Worm (Caenorhabditis elegans) whole organism, L2 larva: Measurements from ENCODE around the gene srh-240.

Source experiments
- C34F6.9 ChIP-seq: fragments of 150-350 bp; optimal IDR thresholded peaks from 2 replicates; lab custom pipeline; 2014; ENCODE audit warnings: missing biosample characterization, missing genetic modification characterization
- F13H6.1 ChIP-seq: sonication (generic microtip); optimal IDR thresholded peaks from 2 replicates; lab custom pipeline; 2016; ENCODE audit warnings: missing genetic modification characterization, missing compliant biosample characterization
- R02D3.7 ChIP-seq: fragments of 150-350 bp; optimal IDR thresholded peaks from 2 replicates; lab custom pipeline; 2014; ENCODE audit warnings: missing biosample characterization, missing genetic modification characterization
- Y55F3AM.14 ChIP-seq: fragments of 200-800 bp; sonication (Bioruptor generic); optimal IDR thresholded peaks from 2 replicates; lab custom pipeline; 2018; ENCODE audit warnings: mild to moderate bottlenecking, missing genetic modification characterization, missing compliant biosample characterization
- ZK546.5 ChIP-seq: sonication (generic microtip); optimal IDR thresholded peaks from 2 replicates; lab custom pipeline; 2017; ENCODE audit warnings: missing biosample characterization, missing genetic modification characterization
- alr-1 ChIP-seq: fragments of 150-350 bp; optimal IDR thresholded peaks from 2 replicates; lab custom pipeline; 2014; ENCODE audit warnings: missing biosample characterization, missing genetic modification characterization
- aly-2 ChIP-seq: fragments of 150-350 bp; optimal IDR thresholded peaks from 2 replicates; lab custom pipeline; 2014; ENCODE audit warnings: missing biosample characterization, missing genetic modification characterization
- ama-1 ChIP-seq: fragments of 150-350 bp; optimal IDR thresholded peaks from 2 replicates; lab custom pipeline; 2018; ENCODE audit warnings: inconsistent platforms
- blmp-1 ChIP-seq: sonication (generic microtip); optimal IDR thresholded peaks from 2 replicates; lab custom pipeline; 2017; ENCODE audit warnings: missing genetic modification characterization, mild to moderate bottlenecking, missing compliant biosample characterization, antibody characterized with exemption, moderate library complexity; ENCODE audit not compliant: insufficient read depth
- ceh-16 ChIP-seq: fragments of 150-350 bp; optimal IDR thresholded peaks from 2 replicates; lab custom pipeline; 2014; ENCODE audit warnings: missing biosample characterization, missing genetic modification characterization
- ceh-82 ChIP-seq: fragments of 150-350 bp; optimal IDR thresholded peaks from 2 replicates; lab custom pipeline; 2014; ENCODE audit warnings: missing biosample characterization, missing genetic modification characterization
- crh-2 ChIP-seq: sonication (generic microtip); optimal IDR thresholded peaks from 2 replicates; lab custom pipeline; 2017; ENCODE audit warnings: missing biosample characterization, missing genetic modification characterization
- dmd-4 ChIP-seq: sonication (generic microtip); optimal IDR thresholded peaks from 2 replicates; lab custom pipeline; 2017; ENCODE audit warnings: missing biosample characterization, missing genetic modification characterization
- egl-27 ChIP-seq: sonication (generic microtip); optimal IDR thresholded peaks from 3 replicates; lab custom pipeline; 2017; ENCODE audit warnings: missing biosample characterization, missing genetic modification reagents, missing genetic modification characterization
- elt-1 ChIP-seq: fragments of 150-350 bp; optimal IDR thresholded peaks from 2 replicates; lab custom pipeline; 2014; ENCODE audit warnings: missing biosample characterization, missing genetic modification characterization
- elt-3 ChIP-seq: sonication (generic microtip); optimal IDR thresholded peaks from 2 replicates; lab custom pipeline; 2017; ENCODE audit warnings: missing biosample characterization, missing genetic modification characterization
- lin-11 ChIP-seq: fragments of 150-350 bp; sonication (generic microtip); optimal IDR thresholded peaks from 2 replicates; lab custom pipeline; 2014; ENCODE audit warnings: missing biosample characterization, missing genetic modification characterization, inconsistent platforms, mixed read lengths
- lin-13 ChIP-seq: fragments of 150-350 bp; optimal IDR thresholded peaks from 2 replicates; lab custom pipeline; 2014; ENCODE audit warnings: missing biosample characterization, missing genetic modification reagents, missing genetic modification characterization
- lin-39 ChIP-seq: fragments of 150-350 bp; optimal IDR thresholded peaks from 2 replicates; lab custom pipeline; 2014; ENCODE audit warnings: missing biosample characterization, missing genetic modification reagents, missing genetic modification characterization
- lsy-2 ChIP-seq, 2 experiments: fragments of 150-350 bp in 1 of 2; sonication (generic microtip) in 1 of 2; optimal IDR thresholded peaks; 2 replicates each; lab custom pipeline; 2014 to 2017; ENCODE audit warnings: missing biosample characterization in 2 of 2, missing genetic modification characterization in 2 of 2
- mab-5 ChIP-seq: fragments of 150-350 bp; optimal IDR thresholded peaks from 2 replicates; lab custom pipeline; 2014; ENCODE audit warnings: missing biosample characterization, missing genetic modification characterization
- nhr-10 ChIP-seq: sonication (generic microtip); optimal IDR thresholded peaks from 2 replicates; lab custom pipeline; 2017; ENCODE audit warnings: missing biosample characterization, missing genetic modification characterization
- nhr-11 ChIP-seq: fragments of 150-350 bp; optimal IDR thresholded peaks from 2 replicates; lab custom pipeline; 2014; ENCODE audit warnings: missing biosample characterization, missing genetic modification characterization
- nhr-237 ChIP-seq: fragments of 150-350 bp; optimal IDR thresholded peaks from 2 replicates; lab custom pipeline; 2014; ENCODE audit warnings: missing biosample characterization, missing genetic modification characterization
- nhr-25 ChIP-seq: fragments of 150-350 bp; sonication (generic microtip); optimal IDR thresholded peaks from 3 replicates; lab custom pipeline; 2014; ENCODE audit warnings: missing biosample characterization, missing genetic modification characterization
- nhr-6 ChIP-seq: fragments of 150-350 bp; optimal IDR thresholded peaks from 2 replicates; lab custom pipeline; 2014; ENCODE audit warnings: missing biosample characterization, missing genetic modification characterization
- nhr-77 ChIP-seq: fragments of 150-350 bp; optimal IDR thresholded peaks from 2 replicates; lab custom pipeline; 2014; ENCODE audit warnings: missing biosample characterization, missing genetic modification characterization
- peb-1 ChIP-seq: fragments of 150-350 bp; optimal IDR thresholded peaks from 2 replicates; lab custom pipeline; 2014; ENCODE audit warnings: missing biosample characterization, missing genetic modification characterization
- sem-4 ChIP-seq: fragments of 150-350 bp; optimal IDR thresholded peaks from 2 replicates; lab custom pipeline; 2014; ENCODE audit warnings: missing biosample characterization, missing genetic modification reagents, missing genetic modification characterization
- skn-1 ChIP-seq: sonication (generic microtip); optimal IDR thresholded peaks from 2 replicates; lab custom pipeline; 2017; ENCODE audit warnings: missing biosample characterization, missing genetic modification characterization
- sma-9 ChIP-seq, 2 experiments: fragments of 150-350 bp in 1 of 2; sonication (generic microtip) in 1 of 2; optimal IDR thresholded peaks; 2 replicates each; lab custom pipeline; 2014 to 2016; ENCODE audit warnings: missing genetic modification characterization in 2 of 2, mild to moderate bottlenecking in 1 of 2, missing biosample characterization in 1 of 2, missing compliant biosample characterization in 1 of 2, missing genetic modification reagents in 1 of 2, moderate library complexity in 1 of 2
- snpc-4 ChIP-seq: fragments of 150-350 bp; optimal IDR thresholded peaks from 2 replicates; lab custom pipeline; 2014; ENCODE audit warnings: missing biosample characterization, missing genetic modification characterization
- unc-39 ChIP-seq: fragments of 150-350 bp; optimal IDR thresholded peaks from 2 replicates; lab custom pipeline; 2014; ENCODE audit warnings: missing biosample characterization, missing genetic modification characterization
- unc-55 ChIP-seq: fragments of 150-350 bp; sonication (generic microtip); optimal IDR thresholded peaks from 3 replicates; lab custom pipeline; 2014; ENCODE audit warnings: missing biosample characterization, missing genetic modification reagents, missing genetic modification characterization
- ztf-1 ChIP-seq: fragments of 200-800 bp; sonication (Bioruptor generic); conservative IDR thresholded peaks from 2 replicates; pipeline ENCODE4 v1.3.6; 2022; ENCODE audit warnings: missing genetic modification characterization, missing compliant biosample characterization
- ztf-11 ChIP-seq: sonication (generic microtip); optimal IDR thresholded peaks from 2 replicates; lab custom pipeline; 2017; ENCODE audit warnings: missing biosample characterization, missing genetic modification characterization

srh-240 gene

DNA sequence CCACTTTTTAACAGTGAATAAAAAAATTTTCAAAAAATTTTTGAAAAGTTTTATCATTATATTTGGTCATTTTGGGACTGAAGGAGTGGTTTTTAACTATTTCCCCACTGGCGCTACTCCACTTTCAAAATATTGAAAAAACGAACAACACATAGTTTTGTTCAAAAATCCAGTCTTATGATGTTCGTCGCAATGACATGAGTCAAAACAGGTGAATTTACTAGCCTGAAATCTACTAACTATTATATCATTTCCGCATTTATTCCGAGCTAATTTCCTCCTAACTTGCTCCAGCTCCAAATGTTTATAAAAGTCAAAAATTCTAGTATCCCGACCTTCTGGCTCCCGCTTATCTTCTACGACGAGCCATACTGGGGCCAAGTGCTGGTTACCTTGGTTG lies 19.4 kb downstream of the srh-240 start, which contains the start of gene sre-24:
sre-24 (plus strand) TSS at position 301 of the 400 bp plus-strand sequence.
- TF ChIP-seq R02D3.7 (tag; lab: Kevin White, UChicago), result no peak
- no peak for TF ChIP-seq elt-3 (tag; lab: Kevin White, UChicago)
- TF ChIP-seq lin-39 (tag; lab: Kevin White, UChicago), result no peak
- TF ChIP-seq peb-1 (tag; lab: Kevin White, UChicago), result no peak
- no peak for TF ChIP-seq lsy-2 (tag; optimal IDR thresholded peaks at IDR 0.05; lab: Kevin White, UChicago)
- no peak for TF ChIP-seq skn-1 (tag; lab: Kevin White, UChicago)
- TF ChIP-seq Y55F3AM.14 (GFP tag; lab: Kevin White, UChicago), result no peak
- no peak for TF ChIP-seq ZK546.5 (tag; lab: Kevin White, UChicago)
- TF ChIP-seq sma-9 (GFP tag; optimal IDR thresholded peaks at IDR 0.05; lab: Kevin White, UChicago), result no peak
- no peak for TF ChIP-seq sma-9 (tag; optimal IDR thresholded peaks at IDR 0.05; lab: Kevin White, UChicago)
- no peak for TF ChIP-seq aly-2 (tag; lab: Kevin White, UChicago)
- no peak for TF ChIP-seq snpc-4 (tag; lab: Kevin White, UChicago)
- no peak for TF ChIP-seq unc-55 (GFP tag; lab: Kevin White, UChicago)
- no peak for TF ChIP-seq mab-5 (tag; lab: Kevin White, UChicago)
- no peak for TF ChIP-seq F13H6.1 (tag; lab: Kevin White, UChicago)

DNA sequence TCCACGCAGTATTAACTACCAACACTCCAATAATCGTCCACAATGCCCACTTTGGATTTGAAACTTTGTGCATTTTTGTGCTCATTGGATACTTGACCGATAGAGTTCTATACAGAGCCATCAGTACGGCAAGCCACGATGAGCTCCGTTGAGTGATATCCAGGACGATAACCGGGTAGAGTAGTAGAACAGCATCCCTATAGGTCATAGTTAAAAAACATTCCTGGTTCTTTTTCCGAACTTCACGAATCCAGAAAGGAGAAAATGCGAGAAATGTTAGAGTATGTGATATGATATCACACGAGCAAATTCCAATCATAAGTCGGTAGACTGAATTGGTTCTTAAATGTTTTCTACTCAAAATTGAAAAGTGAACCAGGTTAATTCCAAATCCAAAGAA lies 23.3 kb downstream of the srh-240 start:
- TF ChIP-seq lin-11 (tag; lab: Kevin White, UChicago) (no peak), alr-1 (tag; lab: Kevin White, UChicago) (no peak), R02D3.7 (tag; lab: Kevin White, UChicago) (no peak), elt-1 (no peak), mab-5 (tag; lab: Kevin White, UChicago) (no peak), nhr-237 (tag; lab: Kevin White, UChicago) (no peak), ZK546.5 (tag; lab: Kevin White, UChicago) (no peak), lin-13 (no peak), C34F6.9 (tag; lab: Kevin White, UChicago) (no peak), ama-1 (lab: Kevin White, UChicago) (no peak)

DNA sequence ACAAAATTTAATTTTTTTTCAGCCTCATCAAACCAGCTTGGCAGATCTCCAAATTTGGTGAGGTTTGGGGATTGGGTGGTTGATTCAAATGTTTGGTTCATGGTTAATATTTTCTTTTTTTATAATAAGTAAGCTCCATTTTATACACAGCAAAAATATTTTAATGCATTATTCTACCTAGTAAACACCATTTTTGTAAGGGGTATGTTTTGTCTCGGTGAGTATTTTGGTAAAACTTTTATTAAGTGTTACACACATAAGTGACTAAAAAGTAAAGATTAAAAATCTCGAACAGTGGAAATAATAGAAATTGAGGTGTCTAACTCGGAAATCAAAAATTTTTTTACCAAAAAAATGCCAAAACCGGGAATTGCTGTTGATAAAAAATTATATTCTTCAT lies 23.7 kb downstream of the srh-240 start, which contains the start of gene srw-4:
srw-4 (minus strand) TSS at position 101 of the 400 bp plus-strand sequence.
- TF ChIP-seq nhr-6 (tag; lab: Kevin White, UChicago) (no peak), dmd-4 (tag; lab: Kevin White, UChicago) (no peak), nhr-77 (tag; lab: Kevin White, UChicago) (no peak), blmp-1 (tag; lab: Kevin White, UChicago) (no peak), ztf-1 (GFP tag; lab: Robert Waterston, UW) (no peak), alr-1 (tag; lab: Kevin White, UChicago) (no peak), nhr-237 (tag; lab: Kevin White, UChicago) (no peak), R02D3.7 (tag; lab: Kevin White, UChicago) (no peak), nhr-25 (tag; lab: Kevin White, UChicago) (no peak), skn-1 (tag; lab: Kevin White, UChicago) (no peak), lin-39 (tag; lab: Kevin White, UChicago) (no peak), sem-4 (no peak), crh-2 (tag; lab: Kevin White, UChicago) (no peak), nhr-10 (tag; lab: Kevin White, UChicago) (no peak), nhr-11 (tag; lab: Kevin White, UChicago) (no peak), elt-3 (tag; lab: Kevin White, UChicago) (no peak)
- TF ChIP-seq, all 48 proteins: peak for 0

DNA sequence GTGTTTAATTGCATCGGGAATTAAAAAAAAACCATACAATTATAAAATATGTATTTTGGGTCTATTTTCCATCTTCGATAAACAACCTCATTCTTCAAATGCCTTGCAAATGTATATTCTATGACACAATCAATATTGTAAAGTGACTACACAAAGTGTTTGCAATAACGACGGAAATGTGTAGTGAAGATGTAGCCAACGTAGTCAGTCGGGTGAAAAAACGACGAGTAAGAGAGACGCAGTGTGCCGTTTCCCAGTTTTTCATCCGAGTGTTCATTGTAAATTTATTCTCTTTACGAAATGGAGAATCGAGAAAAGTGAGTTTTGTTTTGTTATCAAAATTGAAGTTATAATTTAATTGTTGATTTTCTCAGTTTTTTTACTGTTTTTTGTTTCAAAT lies 26.9 kb downstream of the srh-240 start, which contains the start of gene F37B4.15:
F37B4.15 (plus strand) TSS at position 301 of the 400 bp plus-strand sequence.
- TF ChIP-seq F13H6.1 (tag; lab: Kevin White, UChicago), result no peak
- no peak for TF ChIP-seq unc-39 (tag; lab: Kevin White, UChicago)
- no peak for TF ChIP-seq elt-1
- no peak for TF ChIP-seq ceh-82 (tag; lab: Kevin White, UChicago)
- no peak for TF ChIP-seq ztf-11
- TF ChIP-seq egl-27, result no peak
- no peak for TF ChIP-seq peb-1 (tag; lab: Kevin White, UChicago)
- TF ChIP-seq ama-1 (lab: Kevin White, UChicago), result no peak
- TF ChIP-seq nhr-6 (tag; lab: Kevin White, UChicago), result no peak
- no peak for TF ChIP-seq mab-5 (tag; lab: Kevin White, UChicago)
- no peak for TF ChIP-seq aly-2 (tag; lab: Kevin White, UChicago)
- TF ChIP-seq blmp-1 (tag; lab: Kevin White, UChicago), result no peak
- no peak for TF ChIP-seq skn-1 (tag; lab: Kevin White, UChicago)
- no peak for TF ChIP-seq ZK546.5 (tag; lab: Kevin White, UChicago)
- no peak for TF ChIP-seq lin-11 (tag; lab: Kevin White, UChicago)
- TF ChIP-seq C34F6.9 (tag; lab: Kevin White, UChicago), result no peak
- no peak for TF ChIP-seq ztf-1 (GFP tag; lab: Robert Waterston, UW)
- TF ChIP-seq ceh-16, result no peak
- TF ChIP-seq R02D3.7 (tag; lab: Kevin White, UChicago), result no peak
- TF ChIP-seq nhr-11 (tag; lab: Kevin White, UChicago), result no peak
